Worm (Caenorhabditis elegans) whole organism, L2 larva: ENCODE data around the gene ugt-49.

ENCODE experiments used
- C34F6.9 ChIP-seq: fragments of 150-350 bp; optimal IDR thresholded peaks from 2 replicates; lab custom pipeline; 2014; ENCODE audit warnings: missing biosample characterization, missing genetic modification characterization
- F13H6.1 ChIP-seq: sonication (generic microtip); optimal IDR thresholded peaks from 2 replicates; lab custom pipeline; 2016; ENCODE audit warnings: missing genetic modification characterization, missing compliant biosample characterization
- R02D3.7 ChIP-seq: fragments of 150-350 bp; optimal IDR thresholded peaks from 2 replicates; lab custom pipeline; 2014; ENCODE audit warnings: missing biosample characterization, missing genetic modification characterization
- ZK546.5 ChIP-seq: sonication (generic microtip); optimal IDR thresholded peaks from 2 replicates; lab custom pipeline; 2017; ENCODE audit warnings: missing biosample characterization, missing genetic modification characterization
- alr-1 ChIP-seq: fragments of 150-350 bp; optimal IDR thresholded peaks from 2 replicates; lab custom pipeline; 2014; ENCODE audit warnings: missing biosample characterization, missing genetic modification characterization
- aly-2 ChIP-seq: fragments of 150-350 bp; optimal IDR thresholded peaks from 2 replicates; lab custom pipeline; 2014; ENCODE audit warnings: missing biosample characterization, missing genetic modification characterization
- blmp-1 ChIP-seq: sonication (generic microtip); optimal IDR thresholded peaks from 2 replicates; lab custom pipeline; 2017; ENCODE audit warnings: missing genetic modification characterization, mild to moderate bottlenecking, missing compliant biosample characterization, antibody characterized with exemption, moderate library complexity; ENCODE audit not compliant: insufficient read depth
- ceh-82 ChIP-seq: fragments of 150-350 bp; optimal IDR thresholded peaks from 2 replicates; lab custom pipeline; 2014; ENCODE audit warnings: missing biosample characterization, missing genetic modification characterization
- crh-2 ChIP-seq: sonication (generic microtip); optimal IDR thresholded peaks from 2 replicates; lab custom pipeline; 2017; ENCODE audit warnings: missing biosample characterization, missing genetic modification characterization
- dmd-4 ChIP-seq: sonication (generic microtip); optimal IDR thresholded peaks from 2 replicates; lab custom pipeline; 2017; ENCODE audit warnings: missing biosample characterization, missing genetic modification characterization
- elt-1 ChIP-seq: fragments of 150-350 bp; optimal IDR thresholded peaks from 2 replicates; lab custom pipeline; 2014; ENCODE audit warnings: missing biosample characterization, missing genetic modification characterization
- elt-3 ChIP-seq: sonication (generic microtip); optimal IDR thresholded peaks from 2 replicates; lab custom pipeline; 2017; ENCODE audit warnings: missing biosample characterization, missing genetic modification characterization
- fos-1 ChIP-seq: fragments of 150-350 bp; optimal IDR thresholded peaks from 2 replicates; lab custom pipeline; 2014; ENCODE audit warnings: missing biosample characterization, missing genetic modification characterization
- gmeb-1 ChIP-seq: fragments of 150-350 bp; optimal IDR thresholded peaks from 2 replicates; lab custom pipeline; 2014; ENCODE audit warnings: missing biosample characterization, missing genetic modification characterization
- lin-11 ChIP-seq: fragments of 150-350 bp; sonication (generic microtip); optimal IDR thresholded peaks from 2 replicates; lab custom pipeline; 2014; ENCODE audit warnings: missing biosample characterization, missing genetic modification characterization, inconsistent platforms, mixed read lengths
- lin-13 ChIP-seq: fragments of 150-350 bp; optimal IDR thresholded peaks from 2 replicates; lab custom pipeline; 2014; ENCODE audit warnings: missing biosample characterization, missing genetic modification reagents, missing genetic modification characterization
- lin-39 ChIP-seq: fragments of 150-350 bp; optimal IDR thresholded peaks from 2 replicates; lab custom pipeline; 2014; ENCODE audit warnings: missing biosample characterization, missing genetic modification reagents, missing genetic modification characterization
- lsy-2 ChIP-seq, 2 experiments: fragments of 150-350 bp in 1 of 2; sonication (generic microtip) in 1 of 2; optimal IDR thresholded peaks; 2 replicates each; lab custom pipeline; 2014 to 2017; ENCODE audit warnings: missing biosample characterization in 2 of 2, missing genetic modification characterization in 2 of 2
- mab-5 ChIP-seq: fragments of 150-350 bp; optimal IDR thresholded peaks from 2 replicates; lab custom pipeline; 2014; ENCODE audit warnings: missing biosample characterization, missing genetic modification characterization
- mbf-1 ChIP-seq: sonication (generic microtip); optimal IDR thresholded peaks from 2 replicates; lab custom pipeline; 2017; ENCODE audit warnings: missing biosample characterization, missing genetic modification characterization
- nhr-10 ChIP-seq: sonication (generic microtip); optimal IDR thresholded peaks from 2 replicates; lab custom pipeline; 2017; ENCODE audit warnings: missing biosample characterization, missing genetic modification characterization
- nhr-11 ChIP-seq: fragments of 150-350 bp; optimal IDR thresholded peaks from 2 replicates; lab custom pipeline; 2014; ENCODE audit warnings: missing biosample characterization, missing genetic modification characterization
- nhr-12 ChIP-seq: fragments of 150-350 bp; optimal IDR thresholded peaks from 2 replicates; lab custom pipeline; 2014; ENCODE audit warnings: missing biosample characterization, missing genetic modification characterization
- nhr-129 ChIP-seq: fragments of 150-350 bp; optimal IDR thresholded peaks from 2 replicates; lab custom pipeline; 2014; ENCODE audit warnings: missing biosample characterization, missing genetic modification characterization
- nhr-21 ChIP-seq: fragments of 150-350 bp; optimal IDR thresholded peaks from 2 replicates; lab custom pipeline; 2014; ENCODE audit warnings: missing biosample characterization, missing genetic modification characterization
- nhr-23 ChIP-seq: fragments of 150-350 bp; optimal IDR thresholded peaks from 2 replicates; lab custom pipeline; 2014; ENCODE audit warnings: missing biosample characterization, missing genetic modification reagents, missing genetic modification characterization
- nhr-237 ChIP-seq: fragments of 150-350 bp; optimal IDR thresholded peaks from 2 replicates; lab custom pipeline; 2014; ENCODE audit warnings: missing biosample characterization, missing genetic modification characterization
- nhr-25 ChIP-seq: fragments of 150-350 bp; sonication (generic microtip); optimal IDR thresholded peaks from 3 replicates; lab custom pipeline; 2014; ENCODE audit warnings: missing biosample characterization, missing genetic modification characterization
- nhr-77 ChIP-seq: fragments of 150-350 bp; optimal IDR thresholded peaks from 2 replicates; lab custom pipeline; 2014; ENCODE audit warnings: missing biosample characterization, missing genetic modification characterization
- skn-1 ChIP-seq: sonication (generic microtip); optimal IDR thresholded peaks from 2 replicates; lab custom pipeline; 2017; ENCODE audit warnings: missing biosample characterization, missing genetic modification characterization
- sma-3 ChIP-seq: sonication (generic microtip); optimal IDR thresholded peaks from 2 replicates; lab custom pipeline; 2016; ENCODE audit warnings: missing genetic modification reagents, missing genetic modification characterization, missing compliant biosample characterization
- sma-9 ChIP-seq, 2 experiments: fragments of 150-350 bp in 1 of 2; sonication (generic microtip) in 1 of 2; optimal IDR thresholded peaks; 2 replicates each; lab custom pipeline; 2014 to 2016; ENCODE audit warnings: missing genetic modification characterization in 2 of 2, mild to moderate bottlenecking in 1 of 2, missing biosample characterization in 1 of 2, missing compliant biosample characterization in 1 of 2, missing genetic modification reagents in 1 of 2, moderate library complexity in 1 of 2
- unc-39 ChIP-seq: fragments of 150-350 bp; optimal IDR thresholded peaks from 2 replicates; lab custom pipeline; 2014; ENCODE audit warnings: missing biosample characterization, missing genetic modification characterization
- unc-55 ChIP-seq: fragments of 150-350 bp; sonication (generic microtip); optimal IDR thresholded peaks from 3 replicates; lab custom pipeline; 2014; ENCODE audit warnings: missing biosample characterization, missing genetic modification reagents, missing genetic modification characterization
- zag-1 ChIP-seq: fragments of 150-350 bp; optimal IDR thresholded peaks from 2 replicates; lab custom pipeline; 2014; ENCODE audit warnings: missing biosample characterization, missing genetic modification characterization
- ztf-1 ChIP-seq: fragments of 200-800 bp; sonication (Bioruptor generic); conservative IDR thresholded peaks from 2 replicates; pipeline ENCODE4 v1.3.6; 2022; ENCODE audit warnings: missing genetic modification characterization, missing compliant biosample characterization
- ztf-11 ChIP-seq: sonication (generic microtip); optimal IDR thresholded peaks from 2 replicates; lab custom pipeline; 2017; ENCODE audit warnings: missing biosample characterization, missing genetic modification characterization

ugt-49 gene

DNA sequence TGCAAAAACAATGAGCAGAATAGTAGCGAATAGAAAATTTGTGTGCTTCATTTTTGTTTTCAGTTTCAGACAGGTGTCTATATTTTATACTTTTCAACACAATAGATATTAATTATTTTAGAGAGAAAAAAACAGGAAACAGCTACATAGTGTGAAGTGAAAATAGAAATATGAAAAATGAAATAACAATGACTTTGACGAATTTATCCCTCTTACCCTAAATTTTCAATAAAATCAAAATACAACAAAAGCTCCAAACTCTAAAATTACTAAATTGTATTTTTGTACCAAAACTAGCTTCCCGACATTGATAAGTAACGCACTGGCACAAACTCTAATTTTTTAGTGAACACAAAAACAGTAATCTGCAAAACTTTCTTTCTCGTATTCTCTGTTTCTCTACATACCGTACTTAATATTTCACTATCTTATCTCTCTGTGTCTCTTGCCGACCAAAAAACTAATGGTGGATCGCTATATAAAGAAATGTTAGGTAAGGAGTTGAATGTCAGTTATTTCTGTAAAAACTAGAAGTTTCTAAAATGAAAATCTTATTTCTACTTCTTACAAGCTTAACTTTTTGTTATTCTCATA lies 23.1 kb downstream of the ugt-49 start, which contains the start of the genes col-151 and ugt-1:
Gene col-151 (minus strand): TSS at position 51 of the 594 bp plus-strand sequence.
Gene ugt-1 (plus strand): TSS at position 491 of the 594 bp plus-strand sequence.
- TF ChIP-seq sma-3 (GFP tag; lab: Kevin White, UChicago) (no peak), lsy-2 (tag; optimal IDR thresholded peaks at IDR 0.05; lab: Kevin White, UChicago) (no peak), fos-1 (tag; lab: Kevin White, UChicago) (peak; percentile 25), nhr-12 (tag; lab: Kevin White, UChicago) (no peak), lin-13 (GFP tag; lab: Kevin White, UChicago) (no peak), skn-1 (tag; lab: Kevin White, UChicago) (no peak), gmeb-1 (tag; lab: Kevin White, UChicago) (no peak)

ce11 chrV:10398431-10398830 lies 26.3 kb downstream of the ugt-49 start, which contains the start of gene ugt-2:
TSS of gene ugt-2 (plus strand) at chrV:10398801.
- no peak for TF ChIP-seq unc-55
- peak; percentile 29 for TF ChIP-seq nhr-129
- peak; percentile 41 for TF ChIP-seq fos-1 (tag; lab: Kevin White, UChicago)
- peak; percentile 14 for TF ChIP-seq crh-2 (tag; lab: Kevin White, UChicago)
- TF ChIP-seq ztf-11: no peak
- TF ChIP-seq aly-2 (tag; lab: Kevin White, UChicago): no peak
- no peak for TF ChIP-seq mbf-1 (tag; lab: Kevin White, UChicago)
- TF ChIP-seq blmp-1 (tag; lab: Kevin White, UChicago): no peak
- peak; percentile 53 for TF ChIP-seq sma-9 (GFP tag; optimal IDR thresholded peaks at IDR 0.05; lab: Kevin White, UChicago)
- TF ChIP-seq sma-9 (tag; optimal IDR thresholded peaks at IDR 0.05; lab: Kevin White, UChicago): no peak

DNA sequence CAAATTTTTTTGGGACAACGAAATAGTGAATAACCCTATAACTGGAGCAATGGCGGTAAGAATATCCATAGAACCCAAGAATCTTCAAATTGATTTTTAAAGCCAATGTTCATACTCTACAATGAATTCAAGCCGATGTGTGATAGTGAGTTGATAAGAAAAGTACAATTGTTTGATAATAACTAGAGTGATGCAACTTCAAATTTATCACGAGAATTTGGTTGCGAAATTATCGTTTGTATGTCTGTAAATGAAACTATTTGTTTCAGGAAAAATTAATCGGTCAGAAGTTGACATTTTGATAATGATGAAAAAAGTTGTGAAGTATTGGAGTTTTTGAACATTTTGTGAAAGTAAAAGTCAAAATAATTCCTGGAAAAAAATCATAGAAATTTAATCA lies 27.2 kb downstream of the ugt-49 start:
- TF ChIP-seq ztf-11 (no peak), dmd-4 (no peak), gmeb-1 (tag; lab: Kevin White, UChicago) (peak; percentile 24), alr-1 (tag; lab: Kevin White, UChicago) (no peak), nhr-25 (tag; lab: Kevin White, UChicago) (no peak), nhr-11 (no peak), crh-2 (tag; lab: Kevin White, UChicago) (peak; percentile 37), sma-9 (GFP tag; optimal IDR thresholded peaks at IDR 0.05; lab: Kevin White, UChicago) (peak; percentile 76), sma-9 (tag; optimal IDR thresholded peaks at IDR 0.05; lab: Kevin White, UChicago) (no peak), elt-3 (tag; lab: Kevin White, UChicago) (no peak), nhr-237 (tag; lab: Kevin White, UChicago) (no peak), nhr-129 (peak; percentile 80), fos-1 (tag; lab: Kevin White, UChicago) (peak; percentile 93), zag-1 (no peak), nhr-21 (tag; lab: Kevin White, UChicago) (no peak), blmp-1 (tag; lab: Kevin White, UChicago) (no peak)

DNA sequence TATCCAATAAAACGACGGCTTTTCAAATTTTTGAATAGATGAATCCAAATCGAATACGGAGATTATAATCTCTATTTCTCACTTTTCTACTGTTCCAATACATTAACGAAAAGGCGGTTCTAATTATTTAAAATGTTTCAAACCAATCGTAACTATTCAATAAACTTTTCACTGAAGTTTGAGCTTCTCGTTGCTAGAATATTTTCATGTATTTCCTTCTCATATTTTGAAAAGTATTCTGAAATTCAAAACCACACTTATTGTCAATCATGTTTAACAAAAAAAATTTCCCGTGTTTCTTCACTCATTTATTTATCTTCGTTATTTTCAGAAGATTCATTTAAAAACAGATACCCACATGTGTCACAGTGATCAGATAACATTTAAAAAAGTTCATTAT lies 30.7 kb downstream of the ugt-49 start, which contains the start of gene F15H10.8:
Gene F15H10.8 (minus strand): TSS at position 101 of the 400 bp plus-strand sequence.
- TF ChIP-seq unc-39 (tag; lab: Kevin White, UChicago): no peak
- no peak for TF ChIP-seq ztf-1 (GFP tag; lab: Robert Waterston, UW)
- no peak for TF ChIP-seq nhr-77 (tag; lab: Kevin White, UChicago)
- no peak for TF ChIP-seq F13H6.1 (tag; lab: Kevin White, UChicago)
- TF ChIP-seq blmp-1 (tag; lab: Kevin White, UChicago): no peak
- no peak for TF ChIP-seq ceh-82 (tag; lab: Kevin White, UChicago)

ce11 chrV:10404701-10405100 lies 32.6 kb downstream of the ugt-49 start:
- TF ChIP-seq fos-1 (tag; lab: Kevin White, UChicago) (peak; percentile 29), lin-11 (tag; lab: Kevin White, UChicago) (no peak), lin-13 (GFP tag; lab: Kevin White, UChicago) (no peak), ztf-1 (GFP tag; lab: Robert Waterston, UW) (no peak)

DNA sequence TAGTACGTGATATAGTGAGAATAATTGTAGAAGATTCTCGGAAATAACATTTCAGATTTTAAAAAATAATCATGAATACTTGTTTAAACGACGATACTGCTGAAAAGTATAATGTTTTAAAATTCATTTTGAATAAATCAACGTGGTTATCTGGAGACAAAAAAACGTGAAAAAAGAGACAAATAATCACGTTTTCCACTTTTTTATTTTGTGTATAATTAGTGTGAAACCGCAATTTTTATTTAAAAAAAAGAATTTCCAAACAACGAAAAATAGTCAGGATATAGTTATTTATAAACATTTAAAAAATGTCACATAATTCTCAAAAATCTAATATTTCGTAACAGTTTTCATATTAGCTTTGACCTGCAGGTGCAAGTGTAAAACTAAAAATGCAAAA lies 34.2 kb downstream of the ugt-49 start, which contains the start of gene F15H10.7:
Gene F15H10.7 (minus strand): TSS at position 101 of the 400 bp plus-strand sequence.
- TF ChIP-seq nhr-23 (tag; lab: Kevin White, UChicago) (no peak), zag-1 (no peak), aly-2 (tag; lab: Kevin White, UChicago) (no peak), ZK546.5 (tag; lab: Kevin White, UChicago) (no peak), alr-1 (tag; lab: Kevin White, UChicago) (no peak), ceh-82 (tag; lab: Kevin White, UChicago) (no peak), nhr-25 (tag; lab: Kevin White, UChicago) (no peak), elt-1 (tag; lab: Kevin White, UChicago) (no peak), nhr-21 (tag; lab: Kevin White, UChicago) (no peak), nhr-10 (tag; lab: Kevin White, UChicago) (no peak), C34F6.9 (no peak), R02D3.7 (no peak), mab-5 (no peak), lin-39 (tag; lab: Kevin White, UChicago) (no peak), F13H6.1 (tag; lab: Kevin White, UChicago) (no peak), unc-55 (no peak), lsy-2 (tag; optimal IDR thresholded peaks at IDR 0.05; lab: Kevin White, UChicago) (no peak), nhr-11 (no peak), nhr-12 (tag; lab: Kevin White, UChicago) (no peak)
